Worm (Caenorhabditis elegans) whole organism, L4 larva: ENCODE results near the gene C04E7.3.

Experiments used
- F37D6.2 ChIP-seq: sonication (generic microtip); optimal IDR thresholded peaks from 2 replicates; lab custom pipeline; 2016; ENCODE audit warnings: mild to moderate bottlenecking, missing genetic modification characterization, missing compliant biosample characterization
- F44E2.7 ChIP-seq: fragments of 200-800 bp; sonication (Bioruptor generic); IDR thresholded peaks from 2 replicates; pipeline ENCODE4 v2.1.2; 2022; ENCODE audit warnings: missing genetic modification characterization, missing compliant biosample characterization
- R02D3.7 ChIP-seq: fragments of 150-350 bp; sonication (generic microtip); optimal IDR thresholded peaks from 3 replicates; lab custom pipeline; 2014; ENCODE audit warnings: missing biosample characterization, missing genetic modification characterization
- T20F7.1 ChIP-seq: fragments of 200-800 bp; sonication (Bioruptor generic); optimal IDR thresholded peaks from 2 replicates; lab custom pipeline; 2018; ENCODE audit warnings: mild to moderate bottlenecking, missing genetic modification characterization, missing compliant biosample characterization
- T26A8.4 ChIP-seq: fragments of 200-800 bp; sonication (Bioruptor generic); IDR thresholded peaks from 2 replicates; pipeline ENCODE4 v1.3.6; 2022; ENCODE audit warnings: missing genetic modification characterization, missing compliant biosample characterization
- Y75B8A.6 ChIP-seq: fragments of 200-800 bp; sonication (Bioruptor generic); IDR thresholded peaks from 2 replicates; pipeline ENCODE4 v1.3.6; 2022; ENCODE audit warnings: missing genetic modification reagents, missing genetic modification characterization, missing compliant biosample characterization
- ces-1 ChIP-seq: fragments of 150-350 bp; sonication (generic microtip); optimal IDR thresholded peaks from 4 replicates; lab custom pipeline; 2014; ENCODE audit warnings: missing biosample characterization, missing genetic modification reagents, missing genetic modification characterization
- ctbp-1 ChIP-seq: fragments of 200-800 bp; sonication (Bioruptor generic); IDR thresholded peaks from 2 replicates; pipeline ENCODE4 v1.3.6; 2022; ENCODE audit warnings: missing genetic modification reagents, missing genetic modification characterization, missing compliant biosample characterization
- daf-12 ChIP-seq: fragments of 150-350 bp; optimal IDR thresholded peaks from 2 replicates; lab custom pipeline; 2014; ENCODE audit warnings: missing biosample characterization, missing genetic modification reagents, missing genetic modification characterization
- daf-16 ChIP-seq, 3 experiments: sonication (generic microtip); optimal IDR thresholded peaks; 2 replicates each; lab custom pipeline; 2016 to 2017; ENCODE audit warnings: missing genetic modification characterization in 3 of 3, missing genetic modification reagents in 3 of 3, mild to moderate bottlenecking in 2 of 3, missing compliant biosample characterization in 2 of 3, missing biosample characterization in 1 of 3, moderate library complexity in 1 of 3
- dmd-6 ChIP-seq: fragments of 200-800 bp; sonication (Bioruptor generic); IDR thresholded peaks from 2 replicates; pipeline ENCODE4 v1.3.6; 2022; ENCODE audit warnings: missing genetic modification reagents, missing genetic modification characterization, missing compliant biosample characterization
- dmd-8 ChIP-seq: fragments of 200-800 bp; sonication (Bioruptor generic); IDR thresholded peaks from 2 replicates; pipeline ENCODE4 v1.3.6; 2022; ENCODE audit warnings: missing genetic modification characterization, missing compliant biosample characterization
- dmd-9 ChIP-seq: fragments of 200-800 bp; sonication (Bioruptor generic); IDR thresholded peaks from 2 replicates; pipeline ENCODE4 v1.3.6; 2022; ENCODE audit warnings: missing genetic modification reagents, missing genetic modification characterization, missing compliant biosample characterization
- dpl-1 ChIP-seq: fragments of 150-350 bp; optimal IDR thresholded peaks from 2 replicates; lab custom pipeline; 2014; ENCODE audit warnings: missing biosample characterization, missing genetic modification reagents, missing genetic modification characterization
- egl-27 ChIP-seq: sonication (generic microtip); optimal IDR thresholded peaks from 3 replicates; lab custom pipeline; 2017; ENCODE audit warnings: missing biosample characterization, missing genetic modification reagents, missing genetic modification characterization
- fkh-10 ChIP-seq: fragments of 150-350 bp; optimal IDR thresholded peaks from 2 replicates; lab custom pipeline; 2014; ENCODE audit warnings: missing biosample characterization, missing genetic modification reagents, missing genetic modification characterization
- fos-1 ChIP-seq: fragments of 150-350 bp; optimal IDR thresholded peaks from 2 replicates; lab custom pipeline; 2014; ENCODE audit warnings: missing biosample characterization, missing genetic modification characterization
- hif-1 ChIP-seq, 2 experiments: sonication (generic microtip); optimal IDR thresholded peaks; 2 replicates each; lab custom pipeline; 2016 to 2017; ENCODE audit warnings: missing compliant biosample characterization in 2 of 2, missing genetic modification characterization in 2 of 2, missing genetic modification reagents in 2 of 2, missing genotype in 2 of 2, mild to moderate bottlenecking in 1 of 2
- hlh-11 ChIP-seq: fragments of 200-800 bp; sonication (Bioruptor generic); optimal IDR thresholded peaks from 2 replicates; lab custom pipeline; 2018; ENCODE audit warnings: mild to moderate bottlenecking, missing genetic modification characterization, missing compliant biosample characterization
- hlh-30 ChIP-seq: sonication (generic microtip); optimal IDR thresholded peaks from 2 replicates; lab custom pipeline; 2017; ENCODE audit warnings: antibody characterized with exemption, mild to moderate bottlenecking, missing genetic modification characterization, missing compliant biosample characterization; ENCODE audit not compliant: insufficient read depth
- lin-1 ChIP-seq: fragments of 200-800 bp; sonication (Bioruptor generic); IDR thresholded peaks from 2 replicates; pipeline ENCODE4 v1.3.6; 2022; ENCODE audit warnings: missing genetic modification reagents, missing genetic modification characterization, missing compliant biosample characterization
- lin-15B ChIP-seq: fragments of 150-350 bp; sonication (generic microtip); optimal IDR thresholded peaks from 3 replicates; lab custom pipeline; 2014; ENCODE audit warnings: missing biosample characterization, missing genetic modification characterization
- lin-29 ChIP-seq: fragments of 200-800 bp; sonication (Bioruptor generic); IDR thresholded peaks from 2 replicates; pipeline ENCODE4 v1.3.6; 2022; ENCODE audit warnings: missing genetic modification reagents, missing genetic modification characterization, missing compliant biosample characterization
- lsy-2 ChIP-seq, 2 experiments: fragments of 150-350 bp in 1 of 2; sonication (generic microtip) in 1 of 2; optimal IDR thresholded peaks; 2 replicates each; lab custom pipeline; 2014 to 2017; ENCODE audit warnings: missing biosample characterization in 2 of 2, missing genetic modification characterization in 2 of 2
- nhr-10 ChIP-seq: fragments of 150-350 bp; optimal IDR thresholded peaks from 2 replicates; lab custom pipeline; 2014; ENCODE audit warnings: missing biosample characterization, missing genetic modification characterization
- nhr-11 ChIP-seq: fragments of 150-350 bp; optimal IDR thresholded peaks from 2 replicates; lab custom pipeline; 2014; ENCODE audit warnings: missing biosample characterization, missing genetic modification characterization
- nhr-25 ChIP-seq: sonication (generic microtip); optimal IDR thresholded peaks from 2 replicates; lab custom pipeline; 2017; ENCODE audit warnings: missing genetic modification characterization, mild to moderate bottlenecking, missing compliant biosample characterization, antibody characterized with exemption, moderate library complexity, borderline replicate concordance; ENCODE audit not compliant: insufficient read depth
- nhr-28 ChIP-seq: fragments of 150-350 bp; optimal IDR thresholded peaks from 2 replicates; lab custom pipeline; 2014; ENCODE audit warnings: missing biosample characterization, missing genetic modification characterization
- nhr-41 ChIP-seq: fragments of 200-800 bp; sonication (Bioruptor generic); IDR thresholded peaks from 2 replicates; pipeline ENCODE4 v1.3.6; 2022; ENCODE audit warnings: missing genetic modification reagents, missing genetic modification characterization, missing compliant biosample characterization
- nhr-48 ChIP-seq: sonication (generic microtip); optimal IDR thresholded peaks from 2 replicates; lab custom pipeline; 2016; ENCODE audit warnings: mild to moderate bottlenecking, missing genetic modification characterization, missing compliant biosample characterization
- nhr-76 ChIP-seq: fragments of 150-350 bp; optimal IDR thresholded peaks from 2 replicates; lab custom pipeline; 2014; ENCODE audit warnings: missing biosample characterization, missing genetic modification characterization
- php-3 ChIP-seq: fragments of 200-800 bp; sonication (Bioruptor generic); IDR thresholded peaks from 2 replicates; pipeline ENCODE4 v1.3.6; 2022; ENCODE audit warnings: missing genetic modification reagents, missing genetic modification characterization, missing compliant biosample characterization
- rbr-2 ChIP-seq: sonication (generic microtip); optimal IDR thresholded peaks from 2 replicates; lab custom pipeline; 2016; ENCODE audit warnings: missing genotype, missing genetic modification characterization, missing compliant biosample characterization
- set-16 ChIP-seq: fragments of 200-800 bp; sonication (Bioruptor generic); IDR thresholded peaks from 2 replicates; pipeline ENCODE4 v1.3.6; 2022; ENCODE audit warnings: missing genetic modification reagents, missing genetic modification characterization, missing compliant biosample characterization
- spr-1 ChIP-seq: sonication (generic microtip); optimal IDR thresholded peaks from 2 replicates; lab custom pipeline; 2016; ENCODE audit warnings: mild to moderate bottlenecking, missing genetic modification characterization, missing compliant biosample characterization
- spr-3 ChIP-seq: fragments of 200-800 bp; sonication (Bioruptor generic); optimal IDR thresholded peaks from 2 replicates; lab custom pipeline; 2018; ENCODE audit warnings: mild to moderate bottlenecking, missing genetic modification characterization, missing compliant biosample characterization
- unc-39 ChIP-seq: sonication (generic microtip); optimal IDR thresholded peaks from 2 replicates; lab custom pipeline; 2017; ENCODE audit warnings: missing biosample characterization, missing genetic modification characterization
- zag-1 ChIP-seq: fragments of 150-350 bp; optimal IDR thresholded peaks from 2 replicates; lab custom pipeline; 2014; ENCODE audit warnings: missing biosample characterization, missing genetic modification characterization
- zfp-3 ChIP-seq: fragments of 200-800 bp; sonication (Bioruptor generic); conservative IDR thresholded peaks from 2 replicates; pipeline ENCODE4 v1.3.6; 2022; ENCODE audit warnings: missing genetic modification reagents, missing genetic modification characterization, missing compliant biosample characterization

Gene C04E7.3

ce11 chrX:312238-312637 lies 34.8 kb downstream of the C04E7.3 start:
- no peak for TF ChIP-seq T26A8.4 (GFP tag; lab: Robert Waterston, UW)
- no peak for TF ChIP-seq lin-15B (tag; lab: Kevin White, UChicago)
- no peak for TF ChIP-seq egl-27 (tag; lab: Kevin White, UChicago)
- no peak for TF ChIP-seq set-16 (GFP tag; lab: Robert Waterston, UW)
- no peak for TF ChIP-seq dmd-9 (GFP tag; lab: Robert Waterston, UW)
- TF ChIP-seq php-3 (GFP tag; lab: Robert Waterston, UW), result 0 out of 2 replicates have a peak, but pooled peaks have one; percentile 16
- TF ChIP-seq hlh-30, result peak; percentile 3
- TF ChIP-seq ctbp-1 (GFP tag; lab: Robert Waterston, UW), result no peak
- no peak for TF ChIP-seq lin-1 (GFP tag; lab: Robert Waterston, UW)
- no peak for TF ChIP-seq hif-1 (tag; optimal IDR thresholded peaks at IDR 0.05; lab: Kevin White, UChicago)
- TF ChIP-seq dmd-6 (GFP tag; lab: Robert Waterston, UW), result no peak
- no peak for TF ChIP-seq spr-1 (tag; lab: Kevin White, UChicago)
- no peak for TF ChIP-seq daf-16 (GFP tag; optimal IDR thresholded peaks at IDR 0.05; lab: Kevin White, UChicago)
- TF ChIP-seq daf-16 (tag; optimal IDR thresholded peaks at IDR 0.05; lab: Kevin White, UChicago), result peak; percentile 95
- no peak for TF ChIP-seq nhr-11 (tag; lab: Kevin White, UChicago)
- peak; percentile 62 for TF ChIP-seq nhr-28 (tag; lab: Kevin White, UChicago)
- no peak for TF ChIP-seq dmd-8
- TF ChIP-seq F44E2.7 (GFP tag; lab: Robert Waterston, UW), result no peak
- TF ChIP-seq Y75B8A.6 (GFP tag; lab: Robert Waterston, UW), result no peak
- TF ChIP-seq F37D6.2 (tag; lab: Kevin White, UChicago), result no peak
- no peak for TF ChIP-seq nhr-76 (tag; lab: Kevin White, UChicago)
- no peak for TF ChIP-seq nhr-41

DNA sequence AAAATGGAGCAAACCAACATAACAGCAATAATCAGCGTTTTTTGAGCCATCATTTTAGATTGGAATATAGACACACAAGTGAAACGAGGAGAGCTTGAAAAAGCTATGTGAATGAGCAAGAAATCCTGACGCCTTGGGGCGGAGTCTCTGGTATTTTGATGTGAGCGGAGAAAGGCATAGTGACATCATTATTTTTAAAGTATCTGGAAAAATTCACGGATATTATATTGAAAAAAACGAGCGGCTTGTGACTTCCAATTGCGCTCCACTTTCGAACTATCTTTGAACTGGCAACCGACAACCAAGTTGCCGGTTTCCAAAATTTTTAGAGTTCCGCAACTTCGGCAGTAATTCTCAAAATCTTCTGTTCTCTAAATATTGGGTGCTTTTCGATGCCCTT lies 35.8 kb downstream of the C04E7.3 start, which contains the start of gene nlp-64:
nlp-64 (minus strand) TSS at position 101 of the 400 bp plus-strand sequence.
- TF ChIP-seq daf-12 (no peak), dpl-1 (GFP tag; lab: Kevin White, UChicago) (no peak), rbr-2 (no peak), lin-1 (GFP tag; lab: Robert Waterston, UW) (no peak), spr-3 (no peak), fkh-10 (GFP tag; lab: Kevin White, UChicago) (no peak), lin-29 (GFP tag; lab: Robert Waterston, UW) (no peak), T20F7.1 (GFP tag; lab: Kevin White, UChicago) (no peak), nhr-10 (tag; lab: Kevin White, UChicago) (no peak), zag-1 (tag; lab: Kevin White, UChicago) (no peak), nhr-25 (tag; lab: Kevin White, UChicago) (no peak), nhr-48 (no peak), unc-39 (tag; lab: Kevin White, UChicago) (no peak), fos-1 (no peak), lsy-2 (tag; optimal IDR thresholded peaks at IDR 0.05; lab: Kevin White, UChicago) (no peak), R02D3.7 (tag; lab: Kevin White, UChicago) (no peak), zfp-3 (GFP tag; lab: Robert Waterston, UW) (no peak)
- TF ChIP-seq, all 104 proteins: peak for 0

DNA sequence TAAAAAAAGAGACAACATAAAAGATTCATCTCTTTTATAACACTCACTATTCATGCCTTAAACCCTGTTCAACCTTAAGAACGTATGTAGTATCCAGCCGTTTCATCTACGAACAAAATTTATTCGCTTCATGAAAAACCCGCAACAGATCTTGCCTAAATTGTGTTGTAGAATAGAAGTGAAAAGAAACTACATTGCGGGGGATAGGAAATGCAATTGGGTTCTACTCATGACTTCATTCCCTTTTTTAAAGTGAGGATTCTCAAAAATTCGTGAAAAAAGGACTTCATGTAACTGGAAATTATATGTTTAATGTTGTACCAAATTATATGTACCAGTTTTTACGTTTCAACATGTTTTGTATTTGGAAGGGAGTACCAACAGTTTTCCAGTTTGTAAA lies 37.9 kb downstream of the C04E7.3 start:
- TF ChIP-seq ces-1 (GFP tag; lab: Kevin White, UChicago), result peak; percentile 52
- TF ChIP-seq hlh-11, result no peak
- TF ChIP-seq fkh-10 (GFP tag; lab: Kevin White, UChicago), result peak; percentile 43
- TF ChIP-seq ctbp-1 (GFP tag; lab: Robert Waterston, UW), result no peak
